Worm (Caenorhabditis elegans): Measurements from ENCODE around the gene F47G3.3.

Gene F47G3.3

ce11 chrX:2401883-2402282 lies 26.1 kb downstream of the F47G3.3 start, which contains the start of gene dhhc-9:
Gene dhhc-9, minus strand, starts transcription at chrX:2402036.
- TF ChIP-seq unc-86 (tag; optimal IDR thresholded peaks at IDR 0.05) (peak; percentile 50), lin-39 (tag; optimal IDR thresholded peaks at IDR 0.05) (no peak), pqm-1 (tag; optimal IDR thresholded peaks at IDR 0.05) (no peak), nhr-47 (tag; optimal IDR thresholded peaks at IDR 0.05) (peak; percentile 64), lin-35 (GFP tag; optimal IDR thresholded peaks at IDR 0.05) (peak; percentile 39 to 50), nhr-90 (tag; optimal IDR thresholded peaks at IDR 0.05; ENCODE audit: poor library complexity) (peak; percentile 23), snpc-4 (tag; optimal IDR thresholded peaks at IDR 0.05) (peak; percentile 43), lin-13 (GFP tag; optimal IDR thresholded peaks at IDR 0.05) (no peak), elt-2 (tag; optimal IDR thresholded peaks at IDR 0.05) (peak; percentile 13), rnt-1 (tag; optimal IDR thresholded peaks at IDR 0.05) (peak; percentile 67), sptf-1 (tag; optimal IDR thresholded peaks at IDR 0.05) (no peak), snu-23 (GFP tag; optimal IDR thresholded peaks at IDR 0.05) (peak; percentile 86), lir-3 (tag; optimal IDR thresholded peaks at IDR 0.05; ENCODE audit: poor library complexity) (no peak), nhr-19 (GFP tag; conservative IDR thresholded peaks at IDR 0.05) (peak; percentile 30; the same call in 1 of the 2 replicates), mep-1 (tag; optimal IDR thresholded peaks at IDR 0.05) (peak; percentile 68), nhr-85 (tag) (peak; percentile 83), C04F5.9 (tag; optimal IDR thresholded peaks at IDR 0.05) (no peak), dsc-1 (tag; optimal IDR thresholded peaks at IDR 0.05) (peak; percentile 28), dpl-1 (GFP tag; optimal IDR thresholded peaks at IDR 0.05) (no peak), nhr-11 (tag; optimal IDR thresholded peaks at IDR 0.05) (no peak), irx-1 (tag; optimal IDR thresholded peaks at IDR 0.05) (peak; percentile 16), ceh-8 (GFP tag; optimal IDR thresholded peaks at IDR 0.05) (peak; percentile 45), fos-1 (tag; optimal IDR thresholded peaks at IDR 0.05) (peak; percentile 24), nhr-71 (tag; optimal IDR thresholded peaks at IDR 0.05) (peak; percentile 73), skn-1 (tag; optimal IDR thresholded peaks at IDR 0.05) (peak; percentile 89), isw-1 (GFP tag; IDR thresholded peaks at IDR 0.05) (peak; percentile 35), nhr-20 (tag; optimal IDR thresholded peaks at IDR 0.05) (peak; percentile 74), swsn-7 (tag; optimal IDR thresholded peaks at IDR 0.05) (peak; percentile 69), mdl-1 (tag; optimal IDR thresholded peaks at IDR 0.05) (peak in 1 of 2 experiments; percentile 62), fkh-8 (tag; optimal IDR thresholded peaks at IDR 0.05) (peak; percentile 18), grh-1 (GFP tag; IDR thresholded peaks at IDR 0.05) (peak; percentile 38; the same call in 1 of the 2 replicates), lsy-2 (tag; optimal IDR thresholded peaks at IDR 0.05) (peak; percentile 30 to 50), hpl-2 (GFP tag; optimal IDR thresholded peaks at IDR 0.05) (no peak), tlp-1 (tag; optimal IDR thresholded peaks at IDR 0.05) (no peak), blmp-1 (tag; optimal IDR thresholded peaks at IDR 0.05) (peak; percentile 63), ceh-82 (tag; optimal IDR thresholded peaks at IDR 0.05) (peak; percentile 0 to 48 (median 13)), jun-1 (tag; optimal IDR thresholded peaks at IDR 0.05) (peak; percentile 63), xbp-1 (tag; optimal IDR thresholded peaks at IDR 0.05) (peak; percentile 44), ztf-11 (tag; optimal IDR thresholded peaks at IDR 0.05) (peak in 1 of 2 experiments; percentile 24), pax-3 (tag; optimal IDR thresholded peaks at IDR 0.05) (no peak), unc-98 (GFP tag; IDR thresholded peaks at IDR 0.05) (no peak), tbx-2 (tag; optimal IDR thresholded peaks at IDR 0.05) (peak; percentile 50), egl-13 (tag; optimal IDR thresholded peaks at IDR 0.05) (no peak), pag-3 (tag; optimal IDR thresholded peaks at IDR 0.05; ENCODE audit: borderline replicate concordance, insufficient read depth) (no peak), elt-3 (tag; optimal IDR thresholded peaks at IDR 0.05) (peak in 1 of 6 experiments; percentile 7), efl-1 (optimal IDR thresholded peaks at IDR 0.05) (peak; percentile 71 to 95), efl-1 (GFP tag; optimal IDR thresholded peaks at IDR 0.05 in 1 of 2) (no peak), mab-9 (GFP tag; IDR thresholded peaks at IDR 0.05) (no peak), zip-4 (GFP tag; optimal IDR thresholded peaks at IDR 0.05) (no peak), lin-14 (GFP tag; optimal IDR thresholded peaks at IDR 0.05) (peak; percentile 86)

Measured in whole organism, L1 larva.